Worm (Caenorhabditis elegans) whole organism, L2 larva: Measurements from ENCODE around the gene blos-7.
A peak's percentile ranks its signal among the peaks of the same experiment; 100 is the strongest.
"Not testable (repeated sequence)": the region's sequence is repeated elsewhere in the genome, so short reads cannot be mapped to it uniquely, and the experiment has no call there.

ENCODE experiments used
- C34F6.9 ChIP-seq: fragments of 150-350 bp; optimal IDR thresholded peaks from 2 replicates; lab custom pipeline; 2014; ENCODE audit warnings: missing biosample characterization, missing genetic modification characterization
- F13H6.1 ChIP-seq: sonication (generic microtip); optimal IDR thresholded peaks from 2 replicates; lab custom pipeline; 2016; ENCODE audit warnings: missing genetic modification characterization, missing compliant biosample characterization
- R02D3.7 ChIP-seq: fragments of 150-350 bp; optimal IDR thresholded peaks from 2 replicates; lab custom pipeline; 2014; ENCODE audit warnings: missing biosample characterization, missing genetic modification characterization
- Y55F3AM.14 ChIP-seq: fragments of 200-800 bp; sonication (Bioruptor generic); optimal IDR thresholded peaks from 2 replicates; lab custom pipeline; 2018; ENCODE audit warnings: mild to moderate bottlenecking, missing genetic modification characterization, missing compliant biosample characterization
- ZK546.5 ChIP-seq: sonication (generic microtip); optimal IDR thresholded peaks from 2 replicates; lab custom pipeline; 2017; ENCODE audit warnings: missing biosample characterization, missing genetic modification characterization
- alr-1 ChIP-seq: fragments of 150-350 bp; optimal IDR thresholded peaks from 2 replicates; lab custom pipeline; 2014; ENCODE audit warnings: missing biosample characterization, missing genetic modification characterization
- ama-1 ChIP-seq: fragments of 150-350 bp; optimal IDR thresholded peaks from 2 replicates; lab custom pipeline; 2018; ENCODE audit warnings: inconsistent platforms
- blmp-1 ChIP-seq: sonication (generic microtip); optimal IDR thresholded peaks from 2 replicates; lab custom pipeline; 2017; ENCODE audit warnings: missing genetic modification characterization, mild to moderate bottlenecking, missing compliant biosample characterization, antibody characterized with exemption, moderate library complexity; ENCODE audit not compliant: insufficient read depth
- egl-27 ChIP-seq: sonication (generic microtip); optimal IDR thresholded peaks from 3 replicates; lab custom pipeline; 2017; ENCODE audit warnings: missing biosample characterization, missing genetic modification reagents, missing genetic modification characterization
- elt-3 ChIP-seq: sonication (generic microtip); optimal IDR thresholded peaks from 2 replicates; lab custom pipeline; 2017; ENCODE audit warnings: missing biosample characterization, missing genetic modification characterization
- lin-13 ChIP-seq: fragments of 150-350 bp; optimal IDR thresholded peaks from 2 replicates; lab custom pipeline; 2014; ENCODE audit warnings: missing biosample characterization, missing genetic modification reagents, missing genetic modification characterization
- lin-39 ChIP-seq: fragments of 150-350 bp; optimal IDR thresholded peaks from 2 replicates; lab custom pipeline; 2014; ENCODE audit warnings: missing biosample characterization, missing genetic modification reagents, missing genetic modification characterization
- lsy-2 ChIP-seq, 2 experiments: fragments of 150-350 bp in 1 of 2; sonication (generic microtip) in 1 of 2; optimal IDR thresholded peaks; 2 replicates each; lab custom pipeline; 2014 to 2017; ENCODE audit warnings: missing biosample characterization in 2 of 2, missing genetic modification characterization in 2 of 2
- mab-5 ChIP-seq: fragments of 150-350 bp; optimal IDR thresholded peaks from 2 replicates; lab custom pipeline; 2014; ENCODE audit warnings: missing biosample characterization, missing genetic modification characterization
- mbf-1 ChIP-seq: sonication (generic microtip); optimal IDR thresholded peaks from 2 replicates; lab custom pipeline; 2017; ENCODE audit warnings: missing biosample characterization, missing genetic modification characterization
- mdl-1 ChIP-seq, 2 experiments: fragments of 150-350 bp in 1 of 2; sonication (generic microtip) in 1 of 2; optimal IDR thresholded peaks; 2 replicates each; lab custom pipeline; 2017; ENCODE audit warnings: missing biosample characterization in 2 of 2, missing genetic modification characterization in 2 of 2
- nhr-10 ChIP-seq: sonication (generic microtip); optimal IDR thresholded peaks from 2 replicates; lab custom pipeline; 2017; ENCODE audit warnings: missing biosample characterization, missing genetic modification characterization
- nhr-11 ChIP-seq: fragments of 150-350 bp; optimal IDR thresholded peaks from 2 replicates; lab custom pipeline; 2014; ENCODE audit warnings: missing biosample characterization, missing genetic modification characterization
- nhr-21 ChIP-seq: fragments of 150-350 bp; optimal IDR thresholded peaks from 2 replicates; lab custom pipeline; 2014; ENCODE audit warnings: missing biosample characterization, missing genetic modification characterization
- nhr-23 ChIP-seq: fragments of 150-350 bp; optimal IDR thresholded peaks from 2 replicates; lab custom pipeline; 2014; ENCODE audit warnings: missing biosample characterization, missing genetic modification reagents, missing genetic modification characterization
- nhr-237 ChIP-seq: fragments of 150-350 bp; optimal IDR thresholded peaks from 2 replicates; lab custom pipeline; 2014; ENCODE audit warnings: missing biosample characterization, missing genetic modification characterization
- nhr-6 ChIP-seq: fragments of 150-350 bp; optimal IDR thresholded peaks from 2 replicates; lab custom pipeline; 2014; ENCODE audit warnings: missing biosample characterization, missing genetic modification characterization
- nhr-77 ChIP-seq: fragments of 150-350 bp; optimal IDR thresholded peaks from 2 replicates; lab custom pipeline; 2014; ENCODE audit warnings: missing biosample characterization, missing genetic modification characterization
- sem-4 ChIP-seq: fragments of 150-350 bp; optimal IDR thresholded peaks from 2 replicates; lab custom pipeline; 2014; ENCODE audit warnings: missing biosample characterization, missing genetic modification reagents, missing genetic modification characterization
- skn-1 ChIP-seq: sonication (generic microtip); optimal IDR thresholded peaks from 2 replicates; lab custom pipeline; 2017; ENCODE audit warnings: missing biosample characterization, missing genetic modification characterization
- sma-3 ChIP-seq: sonication (generic microtip); optimal IDR thresholded peaks from 2 replicates; lab custom pipeline; 2016; ENCODE audit warnings: missing genetic modification reagents, missing genetic modification characterization, missing compliant biosample characterization
- sma-9 ChIP-seq, 2 experiments: fragments of 150-350 bp in 1 of 2; sonication (generic microtip) in 1 of 2; optimal IDR thresholded peaks; 2 replicates each; lab custom pipeline; 2014 to 2016; ENCODE audit warnings: missing genetic modification characterization in 2 of 2, mild to moderate bottlenecking in 1 of 2, missing biosample characterization in 1 of 2, missing compliant biosample characterization in 1 of 2, missing genetic modification reagents in 1 of 2, moderate library complexity in 1 of 2
- snpc-4 ChIP-seq: fragments of 150-350 bp; optimal IDR thresholded peaks from 2 replicates; lab custom pipeline; 2014; ENCODE audit warnings: missing biosample characterization, missing genetic modification characterization
- unc-39 ChIP-seq: fragments of 150-350 bp; optimal IDR thresholded peaks from 2 replicates; lab custom pipeline; 2014; ENCODE audit warnings: missing biosample characterization, missing genetic modification characterization
- unc-62 ChIP-seq: fragments of 150-350 bp; optimal IDR thresholded peaks from 2 replicates; lab custom pipeline; 2014; ENCODE audit warnings: missing biosample characterization, missing genetic modification reagents, missing genetic modification characterization
- zag-1 ChIP-seq: fragments of 150-350 bp; optimal IDR thresholded peaks from 2 replicates; lab custom pipeline; 2014; ENCODE audit warnings: missing biosample characterization, missing genetic modification characterization
- ztf-11 ChIP-seq: sonication (generic microtip); optimal IDR thresholded peaks from 2 replicates; lab custom pipeline; 2017; ENCODE audit warnings: missing biosample characterization, missing genetic modification characterization
- ztf-4 ChIP-seq: fragments of 150-350 bp; optimal IDR thresholded peaks from 2 replicates; lab custom pipeline; 2014; ENCODE audit warnings: missing biosample characterization, missing genetic modification characterization

Gene blos-7

ce11 chrIV:3582806-3583205 lies at the start of gene blos-7:
TSS of gene blos-7 (minus strand) at chrIV:3582906.
- TF ChIP-seq lsy-2 (tag; optimal IDR thresholded peaks at IDR 0.05; lab: Kevin White, UChicago); blmp-1 (tag; lab: Kevin White, UChicago); snpc-4: not testable (repeated sequence)

DNA sequence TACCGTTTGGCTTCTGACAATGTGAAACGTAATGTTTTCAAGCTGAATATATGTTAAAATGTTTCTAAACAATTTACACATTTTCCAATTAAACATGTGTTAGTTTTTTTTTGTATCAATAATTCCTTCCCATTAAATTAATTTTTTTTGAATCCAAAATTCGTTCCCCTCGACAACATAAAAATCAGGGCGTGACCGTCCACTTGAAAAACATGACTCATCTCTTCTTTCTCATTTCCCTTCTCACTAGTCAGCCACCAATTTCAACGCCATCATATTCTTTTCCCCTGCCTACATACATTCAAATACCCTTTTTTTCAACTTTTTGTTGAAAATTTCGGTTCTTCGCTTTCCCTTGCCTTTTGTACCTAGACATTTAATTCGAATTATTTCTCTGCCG lies 49.8 kb upstream of the blos-7 start:
- TF ChIP-seq mab-5 (tag; lab: Kevin White, UChicago) (no peak), nhr-11 (no peak)

ce11 chrIV:3628896-3629641 lies 46.4 kb upstream of the blos-7 start:
- no peak for TF ChIP-seq nhr-23 (tag; lab: Kevin White, UChicago)
- TF ChIP-seq nhr-21 (tag; lab: Kevin White, UChicago): no peak
- no peak for TF ChIP-seq ama-1 (lab: Kevin White, UChicago)
- no peak for TF ChIP-seq lsy-2 (tag; optimal IDR thresholded peaks at IDR 0.05; lab: Kevin White, UChicago)
- TF ChIP-seq nhr-6: no peak
- no peak for TF ChIP-seq elt-3 (tag; lab: Kevin White, UChicago)
- TF ChIP-seq F13H6.1 (tag; lab: Kevin White, UChicago): no peak
- TF ChIP-seq R02D3.7: no peak
- no peak for TF ChIP-seq ztf-11 (tag; lab: Kevin White, UChicago)
- no peak for TF ChIP-seq nhr-77 (tag; lab: Kevin White, UChicago)
- no peak for TF ChIP-seq mbf-1 (tag; lab: Kevin White, UChicago)
- TF ChIP-seq unc-62: no peak

- TF ChIP-seq nhr-21 (tag; lab: Kevin White, UChicago) (no peak), C34F6.9 (tag; lab: Kevin White, UChicago) (peak; percentile 16)
Observed at ce11 chrIV:3626447-3626846, 43.7 kb upstream of the blos-7 start.

DNA sequence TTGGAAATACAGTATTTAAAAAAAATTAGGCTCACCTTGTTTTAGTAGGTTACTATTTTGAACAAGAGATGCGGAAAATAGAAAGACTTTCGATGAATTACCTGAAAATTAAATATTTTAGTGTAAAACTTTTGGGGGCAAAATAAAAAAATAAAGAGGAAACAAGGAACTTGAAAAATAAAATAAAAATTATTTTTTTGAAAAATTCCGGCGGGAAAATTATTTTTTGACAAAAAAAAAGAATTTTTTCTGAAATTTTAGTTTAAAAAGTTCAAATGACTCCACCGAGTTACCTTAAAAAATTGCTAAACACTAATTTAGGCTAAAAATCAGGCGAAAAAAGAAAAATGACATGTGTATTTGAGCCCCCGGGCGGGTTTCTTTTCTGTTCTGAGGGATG lies 41.9 kb upstream of the blos-7 start, which contains the start of the genes cha-1 and unc-17:
cha-1 (minus strand) TSS at position 101 of the 400 bp plus-strand sequence.
unc-17 (minus strand) TSS at position 103 of the 400 bp plus-strand sequence.
- TF ChIP-seq sem-4 (tag; lab: Kevin White, UChicago) (no peak), mbf-1 (tag; lab: Kevin White, UChicago) (no peak), ZK546.5 (tag; lab: Kevin White, UChicago) (no peak), nhr-237 (tag; lab: Kevin White, UChicago) (no peak), Y55F3AM.14 (no peak), nhr-77 (tag; lab: Kevin White, UChicago) (no peak), elt-3 (tag; lab: Kevin White, UChicago) (no peak), unc-62 (no peak), zag-1 (tag; lab: Kevin White, UChicago) (no peak), ztf-4 (tag; lab: Kevin White, UChicago) (no peak), nhr-11 (no peak), sma-9 (GFP tag; optimal IDR thresholded peaks at IDR 0.05; lab: Kevin White, UChicago) (no peak), sma-9 (tag; optimal IDR thresholded peaks at IDR 0.05; lab: Kevin White, UChicago) (no peak), sma-3 (GFP tag; lab: Kevin White, UChicago) (no peak), lin-13 (GFP tag; lab: Kevin White, UChicago) (no peak), F13H6.1 (tag; lab: Kevin White, UChicago) (no peak), ztf-11 (tag; lab: Kevin White, UChicago) (no peak), R02D3.7 (no peak), nhr-23 (tag; lab: Kevin White, UChicago) (no peak), alr-1 (tag; lab: Kevin White, UChicago) (no peak), unc-39 (tag; lab: Kevin White, UChicago) (no peak)

DNA sequence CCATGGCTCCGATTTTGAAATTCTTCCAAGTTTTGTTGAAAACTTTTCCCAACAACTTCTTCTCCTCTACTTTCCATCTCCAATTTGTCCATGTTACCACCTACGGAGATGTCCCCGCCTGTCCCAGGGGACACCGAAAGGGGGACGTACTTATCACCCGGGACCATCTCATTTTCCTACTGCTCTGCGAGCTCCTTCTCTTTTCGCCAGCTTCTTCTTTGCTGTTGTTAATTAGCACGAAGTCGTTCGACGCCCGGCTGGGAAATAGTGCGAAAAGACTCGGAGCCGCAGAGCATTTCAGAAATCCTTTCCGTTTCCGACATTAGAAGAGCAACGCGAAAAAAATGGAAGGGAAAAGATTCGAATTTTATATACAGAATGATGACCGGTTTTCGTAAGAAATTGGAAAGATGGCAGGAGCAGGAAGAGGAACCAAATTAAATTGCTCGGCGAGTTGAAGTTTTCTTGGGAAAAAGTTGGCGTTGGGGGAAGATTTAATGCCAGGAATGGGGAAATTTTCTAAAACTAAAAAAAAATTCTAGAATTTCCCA lies 39.2 kb upstream of the blos-7 start:
- TF ChIP-seq egl-27 (tag; lab: Kevin White, UChicago) (no peak), Y55F3AM.14 (no peak), nhr-11 (no peak), mdl-1 (tag; optimal IDR thresholded peaks at IDR 0.05; lab: Kevin White, UChicago) (no peak), nhr-10 (tag; lab: Kevin White, UChicago) (no peak), skn-1 (tag; lab: Kevin White, UChicago) (no peak), lin-39 (no peak)
